Worm (Caenorhabditis elegans): ENCODE results near the gene moe-3.
A peak's percentile ranks its signal among the peaks of the same experiment; 100 is the strongest.

The moe-3 gene

ce11 chrII:13130576-13130975 lies 35.0 kb downstream of the moe-3 start:
- TF ChIP-seq elt-4 (tag; optimal IDR thresholded peaks at IDR 0.05) (no peak), hlh-13 (GFP tag; optimal IDR thresholded peaks at IDR 0.05) (no peak), ceh-19 (GFP tag; optimal IDR thresholded peaks at IDR 0.05) (no peak), ahr-1 (tag; optimal IDR thresholded peaks at IDR 0.05) (no peak), pax-1 (tag; optimal IDR thresholded peaks at IDR 0.05) (no peak), unc-3 (GFP tag; conservative IDR thresholded peaks at IDR 0.05) (no peak), unc-3 (tag; optimal IDR thresholded peaks at IDR 0.05) (no peak), K09A11.1 (tag; optimal IDR thresholded peaks at IDR 0.05; ENCODE audit: insufficient read depth) (no peak), dmd-4 (tag; optimal IDR thresholded peaks at IDR 0.05; ENCODE audit: borderline replicate concordance) (no peak), madf-2 (tag; optimal IDR thresholded peaks at IDR 0.05) (no peak), sdc-2 (tag; optimal IDR thresholded peaks at IDR 0.05) (no peak), ceh-31 (tag; optimal IDR thresholded peaks at IDR 0.05) (no peak), ama-1 (optimal IDR thresholded peaks at IDR 0.05) (no peak), sox-2 (GFP tag; IDR thresholded peaks at IDR 0.05) (no peak), Y22D7AL.16 (tag; optimal IDR thresholded peaks at IDR 0.05) (no peak), nfya-1 (tag; optimal IDR thresholded peaks at IDR 0.05) (no peak), nhr-11 (tag; optimal IDR thresholded peaks at IDR 0.05) (no peak), fkh-6 (tag; optimal IDR thresholded peaks at IDR 0.05) (no peak), che-1 (tag; optimal IDR thresholded peaks at IDR 0.05) (no peak), sox-4 (tag; optimal IDR thresholded peaks at IDR 0.05) (no peak), syd-9 (tag; optimal IDR thresholded peaks at IDR 0.05) (no peak)

ce11 chrII:13129602-13130001 lies 35.9 kb downstream of the moe-3 start, which contains the start of gene F29C12.6:
Gene F29C12.6, plus strand, starts transcription at chrII:13129902.
- TF ChIP-seq ceh-31 (tag; optimal IDR thresholded peaks at IDR 0.05) (no peak), tbx-7 (tag; optimal IDR thresholded peaks at IDR 0.05) (no peak), ceh-18 (tag; optimal IDR thresholded peaks at IDR 0.05) (no peak), Y22D7AL.16 (tag; optimal IDR thresholded peaks at IDR 0.05) (no peak), lin-11 (tag; optimal IDR thresholded peaks at IDR 0.05) (no peak), ceh-19 (GFP tag; optimal IDR thresholded peaks at IDR 0.05) (no peak), odd-2 (tag; optimal IDR thresholded peaks at IDR 0.05) (no peak), sox-2 (GFP tag; IDR thresholded peaks at IDR 0.05) (no peak), nhr-232 (tag; optimal IDR thresholded peaks at IDR 0.05) (no peak), ceh-34 (tag; optimal IDR thresholded peaks at IDR 0.05) (no peak), pax-1 (tag; optimal IDR thresholded peaks at IDR 0.05) (no peak), ceh-14 (tag; optimal IDR thresholded peaks at IDR 0.05) (no peak), hlh-8 (tag; optimal IDR thresholded peaks at IDR 0.05) (no peak), ref-2 (tag; optimal IDR thresholded peaks at IDR 0.05) (no peak), lim-6 (tag; optimal IDR thresholded peaks at IDR 0.05) (no peak), unc-3 (GFP tag; conservative IDR thresholded peaks at IDR 0.05) (no peak), unc-3 (tag; optimal IDR thresholded peaks at IDR 0.05) (no peak), dve-1 (tag; optimal IDR thresholded peaks at IDR 0.05) (no peak), che-1 (tag; optimal IDR thresholded peaks at IDR 0.05) (no peak), ceh-9 (tag; optimal IDR thresholded peaks at IDR 0.05) (no peak)

- TF ChIP-seq hlh-13 (GFP tag; optimal IDR thresholded peaks at IDR 0.05) (no peak), unc-86 (tag; optimal IDR thresholded peaks at IDR 0.05) (no peak), ceh-14 (tag; optimal IDR thresholded peaks at IDR 0.05) (no peak), nhr-232 (tag; optimal IDR thresholded peaks at IDR 0.05) (no peak), sox-2 (GFP tag; IDR thresholded peaks at IDR 0.05) (no peak), odd-2 (tag; optimal IDR thresholded peaks at IDR 0.05) (no peak), C38D4.7 (GFP tag; optimal IDR thresholded peaks at IDR 0.05) (no peak)
Measured at ce11 chrII:13122720-13123119, 42.8 kb downstream of the moe-3 start, which contains the start of gene bath-45. Gene bath-45, plus strand, starts transcription at chrII:13123020.

ce11 chrII:13117135-13117534 lies 48.4 kb downstream of the moe-3 start, which contains the start of gene gfm-1:
Gene gfm-1, plus strand, starts transcription at chrII:13117483.
- TF ChIP-seq ttx-3 (tag; optimal IDR thresholded peaks at IDR 0.05) (peak; percentile 25), zip-5 (tag; optimal IDR thresholded peaks at IDR 0.05) (peak; percentile 86), unc-86 (tag; optimal IDR thresholded peaks at IDR 0.05) (peak; percentile 5), odd-2 (tag; optimal IDR thresholded peaks at IDR 0.05) (no peak), hlh-6 (tag; optimal IDR thresholded peaks at IDR 0.05) (no peak), pha-2 (tag; optimal IDR thresholded peaks at IDR 0.05) (peak; percentile 27), pag-3 (tag; optimal IDR thresholded peaks at IDR 0.05; ENCODE audit: borderline replicate concordance) (no peak), ceh-9 (tag; optimal IDR thresholded peaks at IDR 0.05) (no peak), unc-42 (tag; optimal IDR thresholded peaks at IDR 0.05) (peak; percentile 41), C08G9.2 (tag; optimal IDR thresholded peaks at IDR 0.05) (peak; percentile 84), fax-1 (tag; optimal IDR thresholded peaks at IDR 0.05) (peak; percentile 53), pqm-1 (tag; optimal IDR thresholded peaks at IDR 0.05) (no peak), che-1 (tag; optimal IDR thresholded peaks at IDR 0.05) (no peak), ceh-31 (tag; optimal IDR thresholded peaks at IDR 0.05) (peak; percentile 87), ceh-24 (tag; optimal IDR thresholded peaks at IDR 0.05) (no peak), tbx-7 (tag; optimal IDR thresholded peaks at IDR 0.05) (peak; percentile 86), madf-2 (tag; optimal IDR thresholded peaks at IDR 0.05) (no peak), ztf-16 (tag; optimal IDR thresholded peaks at IDR 0.05) (no peak), mec-3 (tag; optimal IDR thresholded peaks at IDR 0.05; ENCODE audit: borderline replicate concordance) (no peak), syd-9 (tag; optimal IDR thresholded peaks at IDR 0.05) (no peak)
